Fruit fly (Drosophila melanogaster): ENCODE data around the gene CG43844.

- TF ChIP-seq CG9948 (tag; optimal IDR thresholded peaks at IDR 0.05) = no peak
- TF ChIP-seq rn (GFP tag; IDR thresholded peaks at IDR 0.05) = no peak
- TF ChIP-seq CG34367 (tag; optimal IDR thresholded peaks at IDR 0.05) = no peak
- TF ChIP-seq fd96Ca (GFP tag; IDR thresholded peaks at IDR 0.05) = no peak
- no peak for TF ChIP-seq CG8301 (tag; optimal IDR thresholded peaks at IDR 0.05)
- TF ChIP-seq CG14655 (GFP tag; optimal IDR thresholded peaks at IDR 0.05) = no peak
- no peak for TF ChIP-seq CG8159 (tag; optimal IDR thresholded peaks at IDR 0.05)
- no peak for TF ChIP-seq CG4496 (GFP tag; IDR thresholded peaks at IDR 0.05)
- TF ChIP-seq CG12605 (GFP tag; IDR thresholded peaks at IDR 0.05) = no peak
- TF ChIP-seq Ets98B (GFP tag; IDR thresholded peaks at IDR 0.05) = no peak
- TF ChIP-seq EcR (GFP tag; optimal IDR thresholded peaks at IDR 0.05) = peak; percentile 78
Measured at dm6 chr3R:21898758-21899157, 9.4 kb downstream of the CG43844 start.
